Fruit fly (Drosophila melanogaster) whole organism, embryonic: ENCODE data around the gene Cp7Fa.

Experiments used
- Atf6 ChIP-seq: fragments of 200-800 bp; sonication (Bioruptor generic); IDR thresholded peaks from 2 replicates; pipeline ENCODE4 v1.3.6; 2022; ENCODE audit warnings: missing biosample characterization, missing genetic modification characterization
- Blimp-1 ChIP-seq: fragments of 200-800 bp; sonication (Bioruptor generic); optimal IDR thresholded peaks from 3 replicates; lab custom pipeline; 2018; ENCODE audit warnings: missing biosample characterization, missing genetic modification characterization, mild to moderate bottlenecking, moderate library complexity, missing genetic modification reagents
- CG10431 ChIP-seq: fragments of 200-800 bp; sonication (Bioruptor generic); optimal IDR thresholded peaks from 3 replicates; lab custom pipeline; 2018; ENCODE audit warnings: missing biosample characterization, mild to moderate bottlenecking, missing genetic modification characterization
- CG10543 ChIP-seq: fragments of 200-800 bp; sonication (Bioruptor generic); optimal IDR thresholded peaks from 3 replicates; lab custom pipeline; 2017; ENCODE audit warnings: missing biosample characterization, mild to moderate bottlenecking, missing genetic modification characterization, moderate library complexity
- CG10979 ChIP-seq: fragments of 200-800 bp; sonication (Bioruptor generic); optimal IDR thresholded peaks from 2 replicates; lab custom pipeline; 2018; ENCODE audit warnings: missing biosample characterization, mild to moderate bottlenecking, missing genetic modification characterization, moderate library complexity
- CG11085 ChIP-seq: fragments of 200-800 bp; sonication (Bioruptor generic); IDR thresholded peaks from 2 replicates; pipeline ENCODE4 v1.3.6; 2022; ENCODE audit warnings: missing biosample characterization, missing genetic modification characterization
- CG11723 ChIP-seq: fragments of 200-800 bp; sonication (Bioruptor generic); optimal IDR thresholded peaks from 2 replicates; lab custom pipeline; 2017; ENCODE audit warnings: missing biosample characterization, mild to moderate bottlenecking, missing genetic modification characterization
- CG12769 ChIP-seq: fragments of 200-800 bp; sonication (Bioruptor generic); optimal IDR thresholded peaks from 2 replicates; lab custom pipeline; 2019; ENCODE audit warnings: missing biosample characterization, mild to moderate bottlenecking, missing genetic modification characterization, moderate library complexity
- CG14441 ChIP-seq: fragments of 200-800 bp; sonication (Bioruptor generic); IDR thresholded peaks from 2 replicates; pipeline ENCODE4 v1.3.6; 2022; ENCODE audit warnings: missing biosample characterization, missing genetic modification characterization
- CG14710 ChIP-seq: fragments of 200-800 bp; sonication (Bioruptor generic); optimal IDR thresholded peaks from 3 replicates; lab custom pipeline; 2019; ENCODE audit warnings: missing biosample characterization, mild to moderate bottlenecking, missing genetic modification characterization, moderate library complexity
- CG15696 ChIP-seq: fragments of 200-800 bp; sonication (Bioruptor generic); optimal IDR thresholded peaks from 2 replicates; lab custom pipeline; 2019; ENCODE audit warnings: missing biosample characterization, mild to moderate bottlenecking, missing genetic modification characterization, moderate library complexity
- CG17829 ChIP-seq: fragments of 200-800 bp; optimal IDR thresholded peaks from 2 replicates; lab custom pipeline; 2019; ENCODE audit warnings: missing biosample characterization, mild to moderate bottlenecking, missing genetic modification characterization, moderate library complexity
- CG18011 ChIP-seq: fragments of 200-800 bp; sonication (Bioruptor generic); optimal IDR thresholded peaks from 2 replicates; lab custom pipeline; 2017; ENCODE audit warnings: missing biosample characterization, missing genetic modification characterization, mild to moderate bottlenecking, moderate library complexity, missing genotype
- CG2712 ChIP-seq: fragments of 200-800 bp; optimal IDR thresholded peaks from 3 replicates; lab custom pipeline; 2019; ENCODE audit warnings: missing biosample characterization, mild to moderate bottlenecking, missing genetic modification characterization, moderate library complexity
- CG2889 ChIP-seq: fragments of 200-800 bp; sonication (Bioruptor generic); IDR thresholded peaks from 3 replicates; pipeline ENCODE4 v1.3.6; 2022; ENCODE audit warnings: missing biosample characterization, missing genetic modification characterization
- CG34422 ChIP-seq: fragments of 200-800 bp; sonication (Bioruptor generic); IDR thresholded peaks from 3 replicates; pipeline ENCODE4 v1.3.6; 2022; ENCODE audit warnings: missing biosample characterization, missing genetic modification characterization
- CG3995 ChIP-seq: fragments of 200-800 bp; sonication (Bioruptor generic); optimal IDR thresholded peaks from 3 replicates; lab custom pipeline; 2016; ENCODE audit warnings: missing biosample characterization, missing genetic modification characterization
- CG4617 ChIP-seq: fragments of 200-800 bp; sonication (Bioruptor generic); optimal IDR thresholded peaks from 3 replicates; lab custom pipeline; 2016; ENCODE audit warnings: missing biosample characterization, missing genetic modification characterization, borderline replicate concordance
- CG5245 ChIP-seq: fragments of 200-800 bp; sonication (Bioruptor generic); optimal IDR thresholded peaks from 3 replicates; lab custom pipeline; 2016; ENCODE audit warnings: missing biosample characterization, missing genetic modification characterization
- CG6175 ChIP-seq: fragments of 200-800 bp; sonication (Bioruptor generic); IDR thresholded peaks from 3 replicates; pipeline ENCODE4 v1.3.6; 2022; ENCODE audit warnings: missing biosample characterization, missing genetic modification characterization
- CG7839 ChIP-seq: fragments of 200-800 bp; sonication (Bioruptor generic); optimal IDR thresholded peaks from 3 replicates; lab custom pipeline; 2018; ENCODE audit warnings: missing biosample characterization, mild to moderate bottlenecking, missing genetic modification characterization, moderate library complexity
- CG8359 ChIP-seq: fragments of 200-800 bp; sonication (Bioruptor generic); optimal IDR thresholded peaks from 2 replicates; lab custom pipeline; 2017; ENCODE audit warnings: missing biosample characterization, mild to moderate bottlenecking, missing genetic modification characterization, borderline replicate concordance
- CG9215 ChIP-seq: fragments of 200-800 bp; sonication (Bioruptor generic); IDR thresholded peaks from 2 replicates; pipeline ENCODE4 v1.3.6; 2022; ENCODE audit warnings: missing biosample characterization, missing genetic modification characterization
- Dip2 ChIP-seq: fragments of 200-800 bp; sonication (Bioruptor generic); IDR thresholded peaks from 2 replicates; pipeline ENCODE4 v1.3.6; 2022; ENCODE audit warnings: missing biosample characterization, missing genetic modification characterization
- E2f2 ChIP-seq: fragments of 200-800 bp; sonication (Bioruptor generic); IDR thresholded peaks from 2 replicates; pipeline ENCODE4 v1.3.6; 2022; ENCODE audit warnings: missing biosample characterization, missing genetic modification characterization
- Gug ChIP-seq: fragments of 200-800 bp; sonication (Bioruptor generic); IDR thresholded peaks from 4 replicates; pipeline ENCODE4 v1.3.6; 2022; ENCODE audit warnings: missing biosample characterization, missing genetic modification characterization
- Hmr ChIP-seq: fragments of 200-800 bp; sonication (Bioruptor generic); optimal IDR thresholded peaks from 3 replicates; lab custom pipeline; 2017; ENCODE audit warnings: mild to moderate bottlenecking, missing biosample characterization, missing genetic modification reagents, missing genetic modification characterization
- MESR4 ChIP-seq: fragments of 200-800 bp; sonication (Bioruptor generic); optimal IDR thresholded peaks from 2 replicates; lab custom pipeline; 2018; ENCODE audit warnings: missing biosample characterization, mild to moderate bottlenecking, missing genetic modification characterization, moderate library complexity
- Myb ChIP-seq: fragments of 200-800 bp; sonication (Bioruptor generic); optimal IDR thresholded peaks from 2 replicates; lab custom pipeline; 2016; ENCODE audit warnings: missing biosample characterization, missing genetic modification characterization
- NfI ChIP-seq: fragments of 200-800 bp; sonication (Bioruptor generic); optimal IDR thresholded peaks from 3 replicates; lab custom pipeline; 2018; ENCODE audit warnings: missing biosample characterization, mild to moderate bottlenecking, missing genetic modification characterization, moderate library complexity
- Pdp1 ChIP-seq, 2 experiments: fragments of 200-800 bp; sonication (Bioruptor generic); optimal IDR thresholded peaks; 3 replicates each; lab custom pipeline; 2016; ENCODE audit warnings: missing biosample characterization in 2 of 2, missing genetic modification characterization in 2 of 2, mild to moderate bottlenecking in 1 of 2, moderate library complexity in 1 of 2
- Rfx ChIP-seq: fragments of 200-800 bp; sonication (Bioruptor generic); IDR thresholded peaks from 2 replicates; pipeline ENCODE4 v1.3.6; 2022; ENCODE audit warnings: missing biosample characterization, missing genetic modification characterization
- Stat92E ChIP-seq, 3 experiments: fragments of >200 bp in 2 of 3; fragments of 200-800 bp in 1 of 3; sonication (Bioruptor generic) in 1 of 3; optimal IDR thresholded peaks; 2 replicates each; lab custom pipeline; 2017 to 2019; ENCODE audit warnings: missing biosample characterization in 3 of 3, missing genetic modification characterization in 3 of 3, mild to moderate bottlenecking in 1 of 3, moderate library complexity in 1 of 3
- ac ChIP-seq: fragments of 200-800 bp; sonication (Bioruptor generic); optimal IDR thresholded peaks from 3 replicates; lab custom pipeline; 2017; ENCODE audit warnings: missing biosample characterization, mild to moderate bottlenecking, missing genetic modification characterization
- al ChIP-seq: fragments of 200-800 bp; sonication (Bioruptor generic); IDR thresholded peaks from 2 replicates; pipeline ENCODE4 v1.3.6; 2022; ENCODE audit warnings: missing biosample characterization, missing genetic modification characterization
- ara ChIP-seq: fragments of 200-800 bp; sonication (Bioruptor generic); IDR thresholded peaks from 2 replicates; pipeline ENCODE4 v1.3.6; 2022; ENCODE audit warnings: missing biosample characterization, missing genetic modification characterization
- chinmo ChIP-seq: fragments of 200-800 bp; sonication (Bioruptor generic); IDR thresholded peaks from 4 replicates; pipeline ENCODE4 v1.3.6; 2022; ENCODE audit warnings: missing biosample characterization, missing genetic modification characterization; ENCODE audit not compliant: partially characterized antibody
- dmrt11E ChIP-seq: fragments of 200-800 bp; sonication (Bioruptor generic); optimal IDR thresholded peaks from 3 replicates; lab custom pipeline; 2018; ENCODE audit warnings: missing biosample characterization, mild to moderate bottlenecking, missing genetic modification characterization, moderate library complexity
- fd3F ChIP-seq: fragments of 200-800 bp; sonication (Bioruptor generic); optimal IDR thresholded peaks from 2 replicates; lab custom pipeline; 2018; ENCODE audit warnings: missing biosample characterization, mild to moderate bottlenecking, missing genetic modification characterization, moderate library complexity
- gfzf ChIP-seq: fragments of 200-800 bp; sonication (Bioruptor generic); optimal IDR thresholded peaks from 2 replicates; lab custom pipeline; 2016; ENCODE audit warnings: missing biosample characterization, mild to moderate bottlenecking, missing genetic modification characterization, moderate library complexity
- hbn ChIP-seq: fragments of 200-800 bp; sonication (Bioruptor generic); IDR thresholded peaks from 2 replicates; pipeline ENCODE4 v1.3.6; 2022; ENCODE audit warnings: missing biosample characterization, missing genetic modification characterization; ENCODE audit not compliant: partially characterized antibody
- phol ChIP-seq: fragments of 200-800 bp; sonication (Bioruptor generic); optimal IDR thresholded peaks from 3 replicates; lab custom pipeline; 2018; ENCODE audit warnings: missing biosample characterization, mild to moderate bottlenecking, missing genetic modification characterization, moderate library complexity
- pum ChIP-seq: fragments of 200-800 bp; sonication (Bioruptor generic); optimal IDR thresholded peaks from 2 replicates; lab custom pipeline; 2016; ENCODE audit warnings: missing biosample characterization, missing genetic modification characterization
- sqz ChIP-seq: fragments of 200-800 bp; sonication (Bioruptor generic); optimal IDR thresholded peaks from 3 replicates; lab custom pipeline; 2018; ENCODE audit warnings: missing biosample characterization, mild to moderate bottlenecking, missing genetic modification characterization
- tup ChIP-seq: fragments of 200-800 bp; sonication (Bioruptor generic); optimal IDR thresholded peaks from 2 replicates; lab custom pipeline; 2016; ENCODE audit warnings: missing biosample characterization, mild to moderate bottlenecking, missing genetic modification characterization, moderate library complexity
- unc-4 ChIP-seq: fragments of 200-800 bp; sonication (Bioruptor generic); IDR thresholded peaks from 2 replicates; pipeline ENCODE4 v1.3.6; 2022; ENCODE audit warnings: missing biosample characterization, missing genetic modification characterization; ENCODE audit not compliant: partially characterized antibody
- usp ChIP-seq: fragments of >200 bp; optimal IDR thresholded peaks from 2 replicates; lab custom pipeline; 2017; ENCODE audit warnings: missing biosample characterization, missing genetic modification characterization
- zen ChIP-seq: fragments of 200-800 bp; sonication (Bioruptor generic); optimal IDR thresholded peaks from 3 replicates; lab custom pipeline; 2018; ENCODE audit warnings: missing biosample characterization, mild to moderate bottlenecking, missing genetic modification characterization, moderate library complexity

Cp7Fa gene

dm6 chrX:8436656-8437284, 33.9 kb upstream of the Cp7Fa start, which contains the start of gene CG1440 (continued):
- peak; percentile 20 for TF ChIP-seq CG4617
- no peak for TF ChIP-seq CG14441 (GFP tag; lab: Robert Waterston, UW)
- no peak for TF ChIP-seq pum (GFP tag; lab: Kevin White, UChicago)
- TF ChIP-seq CG11723 (GFP tag; lab: Kevin White, UChicago) = no peak
- TF ChIP-seq CG2712 = peak; percentile 21
- no peak for TF ChIP-seq CG8359 (GFP tag; lab: Kevin White, UChicago)
- no peak for TF ChIP-seq ac (GFP tag; lab: Kevin White, UChicago)
- TF ChIP-seq Hmr (GFP tag; lab: Kevin White, UChicago) = no peak
- 0 out of 3 replicates have a peak, but pooled peaks have one; percentile 40 for TF ChIP-seq CG34422 (GFP tag; lab: Robert Waterston, UW)
- TF ChIP-seq dmrt11E (tag; lab: Kevin White, UChicago) = peak; percentile 24
- TF ChIP-seq hbn (GFP tag; lab: Robert Waterston, UW) = no peak
- TF ChIP-seq CG3995 = no peak
- peak; percentile 39; the same call in 1 of the 2 replicates for TF ChIP-seq unc-4
- no peak for TF ChIP-seq CG10543
- peak; percentile 16 for TF ChIP-seq CG17829 (tag; lab: Kevin White, UChicago)
- TF ChIP-seq gfzf (GFP tag; lab: Kevin White, UChicago) = peak; percentile 75
- TF ChIP-seq Pdp1 (GFP tag; optimal IDR thresholded peaks at IDR 0.05; lab: Kevin White, UChicago) = peak in 1 of 2 experiments; percentile 89
- TF ChIP-seq MESR4 = peak; percentile 42
- no peak for TF ChIP-seq ara (GFP tag; lab: Robert Waterston, UW)
- TF ChIP-seq E2f2 (GFP tag; lab: Robert Waterston, UW) = peak; percentile 70
- peak; percentile 93 for TF ChIP-seq Blimp-1 (GFP tag; lab: Kevin White, UChicago)
- no peak for TF ChIP-seq Dip2 (GFP tag; lab: Robert Waterston, UW)
- no peak for TF ChIP-seq al (GFP tag; lab: Robert Waterston, UW)
- TF ChIP-seq Myb (GFP tag; lab: Kevin White, UChicago) = peak; percentile 43
- TF ChIP-seq CG18011 = no peak
- no peak for TF ChIP-seq tup (GFP tag; lab: Kevin White, UChicago)
- TF ChIP-seq Gug (GFP tag; lab: Robert Waterston, UW) = no peak
- TF ChIP-seq CG11085 (GFP tag; lab: Robert Waterston, UW) = no peak
- TF ChIP-seq CG14710 (tag; lab: Kevin White, UChicago) = peak; percentile 78
- no peak for TF ChIP-seq CG12769
- no peak for TF ChIP-seq CG9215 (GFP tag; lab: Robert Waterston, UW)
- 0 out of 3 replicates have a peak, but pooled peaks have one; percentile 31 for TF ChIP-seq CG2889 (GFP tag; lab: Robert Waterston, UW)
- no peak for TF ChIP-seq fd3F (GFP tag; lab: Kevin White, UChicago)
- no peak for TF ChIP-seq CG5245 (GFP tag; lab: Kevin White, UChicago)
- no peak for TF ChIP-seq NfI
- no peak for TF ChIP-seq CG10979 (tag; lab: Kevin White, UChicago)
- 0 out of 2 replicates have a peak, but pooled peaks have one; percentile 5 for TF ChIP-seq Atf6 (GFP tag; lab: Robert Waterston, UW)
- TF ChIP-seq phol (tag; lab: Kevin White, UChicago) = peak; percentile 59
- TF ChIP-seq chinmo = no peak
- TF ChIP-seq Stat92E (GFP tag; optimal IDR thresholded peaks at IDR 0.05; lab: Kevin White, UChicago) = peak in 1 of 3 experiments; percentile 59
- TF ChIP-seq sqz (GFP tag; lab: Kevin White, UChicago) = peak; percentile 81
- TF ChIP-seq CG6175 (GFP tag; lab: Robert Waterston, UW) = no peak
- TF ChIP-seq zen (tag; lab: Kevin White, UChicago) = no peak
- peak; percentile 34 for TF ChIP-seq CG15696 (tag; lab: Kevin White, UChicago)
- TF ChIP-seq CG7839 (tag; lab: Kevin White, UChicago) = no peak
- peak; percentile 40; the same call in 1 of the 2 replicates for TF ChIP-seq Rfx (GFP tag; lab: Robert Waterston, UW)
- TF ChIP-seq usp (GFP tag; lab: Kevin White, UChicago) = no peak
- no peak for TF ChIP-seq CG10431 (GFP tag; lab: Kevin White, UChicago)
